Worm (Caenorhabditis elegans): ENCODE data around the gene Y41D4B.24.
"Not testable (repeated sequence)": the region's sequence is repeated elsewhere in the genome, so short reads cannot be mapped to it uniquely, and the experiment has no call there.

DNA sequence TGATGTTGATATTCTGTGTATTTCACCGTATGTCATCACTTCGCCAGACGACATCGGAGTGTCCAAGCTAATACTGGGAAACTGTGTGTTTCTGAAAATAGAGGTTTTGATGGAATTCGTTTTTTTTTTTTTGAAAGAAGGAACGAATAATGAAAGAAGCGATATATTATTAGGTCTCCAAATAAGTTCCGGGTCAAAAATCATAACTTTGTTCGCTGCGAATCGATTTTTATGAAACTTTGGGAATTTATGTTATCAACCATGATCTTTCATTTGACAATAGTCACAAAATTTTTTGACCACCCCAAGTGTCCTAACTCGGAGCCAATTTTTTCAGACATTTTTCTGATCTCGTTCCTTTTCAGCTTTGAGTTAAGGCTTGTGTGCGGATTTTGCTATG, 36.8 kb downstream of the Y41D4B.24 start, which contains the start of gene nhr-274:
- not testable (repeated sequence) for TF ChIP-seq unc-39 (tag; optimal IDR thresholded peaks at IDR 0.05); ztf-11 (tag; optimal IDR thresholded peaks at IDR 0.05); ham-2 (GFP tag; optimal IDR thresholded peaks at IDR 0.05); unc-62 (GFP tag; optimal IDR thresholded peaks at IDR 0.05)

Data from whole organism, mixed stage, embryonic.